Fruit fly (Drosophila melanogaster): ENCODE measurements around the gene asf1.

DNA sequence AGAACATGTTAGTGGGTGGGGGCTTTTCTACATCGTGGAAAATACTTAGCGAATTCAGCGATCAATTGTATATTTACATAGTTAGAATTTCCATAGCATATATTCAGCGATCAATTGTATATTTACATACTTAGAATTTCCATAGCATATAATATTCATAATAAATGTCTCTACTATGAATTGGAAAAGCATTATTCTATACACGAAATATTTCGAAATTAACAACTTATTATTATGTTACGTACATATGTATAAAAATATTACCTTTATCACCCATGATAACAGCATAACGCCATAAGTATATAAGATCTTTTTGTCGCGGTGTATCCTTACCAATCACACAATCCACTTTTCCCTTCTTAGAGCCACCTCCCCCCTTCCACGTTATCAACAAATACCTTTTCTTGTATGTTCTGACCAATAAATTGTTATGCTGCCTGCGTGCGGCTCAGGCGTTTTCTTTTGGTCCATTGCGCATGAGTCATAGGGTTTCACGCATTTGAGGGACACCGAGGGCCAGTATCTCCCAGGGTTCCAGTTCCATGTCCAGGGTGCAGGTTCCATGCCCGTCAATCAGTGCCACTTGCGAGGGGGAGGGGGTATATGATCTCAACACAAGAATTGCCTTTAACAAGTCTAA lies 18.2 kb downstream of the asf1 start:
- TF ChIP-seq Myc (optimal IDR thresholded peaks at IDR 0.05), result no peak
- TF ChIP-seq ttk (optimal IDR thresholded peaks at IDR 0.05), result no peak
- TF ChIP-seq psq (optimal IDR thresholded peaks at IDR 0.05), result no peak
- TF ChIP-seq h (optimal IDR thresholded peaks at IDR 0.05), result no peak
- no peak for TF ChIP-seq Sin3A (optimal IDR thresholded peaks at IDR 0.05)

All from Kc167 (cell line).